Worm (Caenorhabditis elegans) whole organism, L3 larva: ENCODE data around the gene T16G12.4.

ENCODE experiments used
- R02D3.7 ChIP-seq: fragments of 150-350 bp; optimal IDR thresholded peaks from 2 replicates; lab custom pipeline; 2014; ENCODE audit warnings: missing biosample characterization, missing genetic modification characterization
- ZK546.5 ChIP-seq: sonication (generic microtip); optimal IDR thresholded peaks from 2 replicates; lab custom pipeline; 2017; ENCODE audit warnings: missing biosample characterization, missing genetic modification characterization
- ama-1 ChIP-seq: fragments of 150-350 bp; optimal IDR thresholded peaks from 2 replicates; lab custom pipeline; 2018
- ceh-16 ChIP-seq: sonication (generic microtip); optimal IDR thresholded peaks from 2 replicates; lab custom pipeline; 2017; ENCODE audit warnings: missing biosample characterization, missing genetic modification characterization
- ceh-28 ChIP-seq: fragments of 150-350 bp; optimal IDR thresholded peaks from 2 replicates; lab custom pipeline; 2014; ENCODE audit warnings: missing biosample characterization, missing genetic modification reagents, missing genetic modification characterization
- ceh-82 ChIP-seq: fragments of 150-350 bp; optimal IDR thresholded peaks from 2 replicates; lab custom pipeline; 2014; ENCODE audit warnings: missing biosample characterization, missing genetic modification characterization
- ceh-9 ChIP-seq: sonication (generic microtip); optimal IDR thresholded peaks from 2 replicates; lab custom pipeline; 2018; ENCODE audit warnings: missing biosample characterization, missing genetic modification characterization
- daf-12 ChIP-seq: fragments of 150-350 bp; optimal IDR thresholded peaks from 2 replicates; lab custom pipeline; 2014; ENCODE audit warnings: missing biosample characterization, missing genetic modification reagents, missing genetic modification characterization
- egl-27 ChIP-seq: sonication (generic microtip); optimal IDR thresholded peaks from 4 replicates; lab custom pipeline; 2017; ENCODE audit warnings: missing biosample characterization, missing genetic modification reagents, missing genetic modification characterization
- egl-5 ChIP-seq: fragments of 150-350 bp; optimal IDR thresholded peaks from 2 replicates; lab custom pipeline; 2017; ENCODE audit warnings: missing biosample characterization, missing genetic modification reagents, missing genetic modification characterization, inconsistent platforms
- elt-1 ChIP-seq: fragments of 150-350 bp; optimal IDR thresholded peaks from 2 replicates; lab custom pipeline; 2014; ENCODE audit warnings: missing biosample characterization, missing genetic modification characterization
- elt-2 ChIP-seq: sonication (generic microtip); optimal IDR thresholded peaks from 2 replicates; lab custom pipeline; 2016; ENCODE audit warnings: missing genetic modification reagents, mild to moderate bottlenecking, missing genetic modification characterization, missing compliant biosample characterization
- fkh-10 ChIP-seq: sonication (generic microtip); optimal IDR thresholded peaks from 2 replicates; lab custom pipeline; 2017; ENCODE audit warnings: missing biosample characterization, missing genetic modification reagents, missing genetic modification characterization
- fos-1 ChIP-seq: fragments of 150-350 bp; optimal IDR thresholded peaks from 2 replicates; lab custom pipeline; 2014; ENCODE audit warnings: missing biosample characterization, missing genetic modification characterization
- hmg-11 ChIP-seq: sonication (generic microtip); optimal IDR thresholded peaks from 2 replicates; lab custom pipeline; 2016; ENCODE audit warnings: missing genetic modification characterization, missing compliant biosample characterization
- lin-15B ChIP-seq: fragments of 150-350 bp; optimal IDR thresholded peaks from 2 replicates; lab custom pipeline; 2014; ENCODE audit warnings: missing biosample characterization, missing genetic modification characterization
- lin-39 ChIP-seq: fragments of 150-350 bp; optimal IDR thresholded peaks from 2 replicates; lab custom pipeline; 2018; ENCODE audit warnings: missing biosample characterization, missing genetic modification reagents, missing genetic modification characterization
- lsy-12 ChIP-seq: sonication (generic microtip); optimal IDR thresholded peaks from 2 replicates; lab custom pipeline; 2016; ENCODE audit warnings: mild to moderate bottlenecking, missing genetic modification characterization, missing compliant biosample characterization
- mdl-1 ChIP-seq: fragments of 150-350 bp; optimal IDR thresholded peaks from 2 replicates; lab custom pipeline; 2014; ENCODE audit warnings: missing biosample characterization, missing genetic modification characterization
- nfya-1 ChIP-seq: sonication (generic microtip); optimal IDR thresholded peaks from 2 replicates; lab custom pipeline; 2017; ENCODE audit warnings: missing genetic modification characterization, mild to moderate bottlenecking, missing compliant biosample characterization, antibody characterized with exemption, moderate library complexity; ENCODE audit not compliant: insufficient read depth
- nhr-23 ChIP-seq: fragments of 150-350 bp; optimal IDR thresholded peaks from 2 replicates; lab custom pipeline; 2014; ENCODE audit warnings: missing biosample characterization, missing genetic modification reagents, missing genetic modification characterization
- nhr-25 ChIP-seq: sonication (generic microtip); optimal IDR thresholded peaks from 2 replicates; lab custom pipeline; 2017; ENCODE audit warnings: missing biosample characterization, missing genetic modification characterization
- nhr-28 ChIP-seq: fragments of 150-350 bp; optimal IDR thresholded peaks from 2 replicates; lab custom pipeline; 2014; ENCODE audit warnings: missing biosample characterization, missing genetic modification characterization
- nhr-43 ChIP-seq: sonication (generic microtip); optimal IDR thresholded peaks from 2 replicates; lab custom pipeline; 2016; ENCODE audit warnings: mild to moderate bottlenecking, missing genetic modification characterization, missing compliant biosample characterization; ENCODE audit not compliant: poor library complexity, severe bottlenecking
- nhr-76 ChIP-seq: fragments of 150-350 bp; sonication (generic microtip); optimal IDR thresholded peaks from 5 replicates; lab custom pipeline; 2014; ENCODE audit warnings: missing biosample characterization, missing genetic modification characterization
- nhr-77 ChIP-seq: fragments of 150-350 bp; optimal IDR thresholded peaks from 2 replicates; lab custom pipeline; 2014; ENCODE audit warnings: missing biosample characterization, missing genetic modification characterization
- pha-4 ChIP-seq: fragments of 150-350 bp; optimal IDR thresholded peaks from 2 replicates; lab custom pipeline; 2014; ENCODE audit warnings: missing biosample characterization, missing genetic modification reagents, missing genetic modification characterization
- pqm-1 ChIP-seq: fragments of 150-350 bp; optimal IDR thresholded peaks from 2 replicates; lab custom pipeline; 2017; ENCODE audit warnings: missing biosample characterization, missing genetic modification characterization, inconsistent platforms
- sea-2 ChIP-seq: fragments of 150-350 bp; sonication (generic microtip); optimal IDR thresholded peaks from 4 replicates; lab custom pipeline; 2014; ENCODE audit warnings: missing biosample characterization, missing genetic modification reagents, missing genetic modification characterization
- skn-1 ChIP-seq: fragments of 150-350 bp; optimal IDR thresholded peaks from 2 replicates; lab custom pipeline; 2014; ENCODE audit warnings: missing biosample characterization, missing genetic modification characterization
- tbx-2 ChIP-seq: sonication (generic microtip); optimal IDR thresholded peaks from 2 replicates; lab custom pipeline; 2016; ENCODE audit warnings: mild to moderate bottlenecking, missing genetic modification characterization, missing compliant biosample characterization
- unc-39 ChIP-seq: sonication (generic microtip); optimal IDR thresholded peaks from 4 replicates; lab custom pipeline; 2017; ENCODE audit warnings: missing biosample characterization, missing genetic modification characterization
- zag-1 ChIP-seq: fragments of 150-350 bp; optimal IDR thresholded peaks from 2 replicates; lab custom pipeline; 2014; ENCODE audit warnings: missing biosample characterization, missing genetic modification characterization
- ztf-11 ChIP-seq: fragments of 150-350 bp; optimal IDR thresholded peaks from 2 replicates; lab custom pipeline; 2014; ENCODE audit warnings: missing biosample characterization, missing genetic modification characterization
- ztf-4 ChIP-seq: fragments of 150-350 bp; optimal IDR thresholded peaks from 2 replicates; lab custom pipeline; 2014; ENCODE audit warnings: missing biosample characterization, missing genetic modification characterization

T16G12.4 gene

ce11 chrIII:10085574-10085973 lies 28.0 kb downstream of the T16G12.4 start:
- no peak for TF ChIP-seq ceh-82 (tag; lab: Kevin White, UChicago)
- TF ChIP-seq hmg-11, result no peak
- no peak for TF ChIP-seq ztf-4
- no peak for TF ChIP-seq ceh-9 (tag; lab: Kevin White, UChicago)
- no peak for TF ChIP-seq ceh-28 (tag; lab: Kevin White, UChicago)
- TF ChIP-seq nhr-43 (tag; lab: Kevin White, UChicago), result no peak
- no peak for TF ChIP-seq lin-39 (tag; lab: Kevin White, UChicago)
- no peak for TF ChIP-seq ZK546.5
- no peak for TF ChIP-seq egl-27 (tag; lab: Kevin White, UChicago)
- no peak for TF ChIP-seq nfya-1
- TF ChIP-seq egl-5, result no peak
- TF ChIP-seq R02D3.7 (tag; lab: Kevin White, UChicago), result no peak
- TF ChIP-seq sea-2 (GFP tag; lab: Kevin White, UChicago), result no peak
- no peak for TF ChIP-seq elt-2 (tag; lab: Kevin White, UChicago)
- no peak for TF ChIP-seq nhr-76 (tag; lab: Kevin White, UChicago)
- no peak for TF ChIP-seq ceh-16 (tag; lab: Kevin White, UChicago)
- TF ChIP-seq fkh-10, result no peak
- TF ChIP-seq lsy-12 (tag; lab: Kevin White, UChicago), result no peak

- no peak for TF ChIP-seq egl-27 (tag; lab: Kevin White, UChicago)
- no peak for TF ChIP-seq ama-1 (lab: Kevin White, UChicago)
- TF ChIP-seq, all 47 proteins: peak for 0
These were observed 28.4 kb downstream of the T16G12.4 start, which contains the start of gene T16H12.2 for ce11 chrIII:10085983-10086382. T16H12.2 (plus strand) TSS chrIII:10086283.

ce11 chrIII:10088508-10088981 lies 30.9 kb downstream of the T16G12.4 start, which contains the start of gene hal-2:
hal-2 (minus strand) TSS chrIII:10088931.
- TF ChIP-seq elt-1, result no peak
- TF ChIP-seq nhr-43 (tag; lab: Kevin White, UChicago), result no peak
- TF ChIP-seq unc-39, result no peak
- no peak for TF ChIP-seq daf-12 (tag; lab: Kevin White, UChicago)
- TF ChIP-seq egl-27 (tag; lab: Kevin White, UChicago), result no peak
- no peak for TF ChIP-seq ztf-4

ce11 chrIII:10090685-10091084 lies 33.1 kb downstream of the T16G12.4 start, which contains the start of gene gtf-2H2C:
gtf-2H2C (minus strand) TSS chrIII:10090785.
- TF ChIP-seq ztf-11 (no peak), egl-27 (tag; lab: Kevin White, UChicago) (no peak), nhr-77 (tag; lab: Kevin White, UChicago) (no peak)

DNA sequence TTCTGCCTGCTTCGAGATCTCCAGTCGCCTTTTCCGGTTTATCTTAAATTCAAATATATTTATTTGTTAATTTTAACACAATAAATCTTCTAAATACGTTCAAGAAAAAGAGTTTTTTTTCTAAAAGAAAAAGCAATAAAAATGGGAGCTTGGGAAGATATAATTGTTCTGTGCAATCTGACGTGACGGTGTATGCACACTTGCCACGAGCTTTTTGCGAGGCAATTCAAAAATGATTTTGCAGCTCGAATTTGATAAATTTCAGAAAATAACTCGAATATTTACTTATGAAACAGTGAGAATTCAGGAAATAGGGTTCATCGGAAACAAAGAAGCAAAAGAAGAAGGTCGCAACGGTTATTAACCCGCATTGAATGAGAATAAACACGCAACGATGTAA lies 35.5 kb downstream of the T16G12.4 start:
- TF ChIP-seq mdl-1 (no peak), lin-39 (tag; lab: Kevin White, UChicago) (no peak), lsy-12 (tag; lab: Kevin White, UChicago) (peak; percentile 30), nfya-1 (peak; percentile 22), lin-15B (tag; lab: Kevin White, UChicago) (peak; percentile 12), ceh-28 (tag; lab: Kevin White, UChicago) (no peak), pha-4 (tag; lab: Kevin White, UChicago) (peak; percentile 43)
- TF ChIP-seq, all 47 proteins: peak for 4

DNA sequence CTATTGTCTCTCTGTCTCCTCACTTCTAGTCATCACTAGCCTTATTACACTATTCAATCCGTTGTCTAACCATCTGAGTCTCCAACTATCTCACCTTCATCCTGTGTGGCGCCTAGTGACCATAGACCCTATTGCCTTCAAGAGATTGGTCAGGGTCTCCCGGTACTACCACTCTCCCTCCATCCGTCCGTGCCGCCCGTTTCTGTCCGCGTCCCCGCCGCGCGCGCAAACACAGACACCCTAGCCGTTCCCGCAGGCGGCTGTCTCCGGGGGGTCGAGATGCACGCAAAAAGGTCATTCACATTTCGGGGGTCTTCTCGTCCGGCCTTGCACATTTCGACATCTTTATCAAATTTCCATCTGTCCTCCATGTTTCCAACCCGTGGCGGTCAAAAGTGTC lies 36.9 kb downstream of the T16G12.4 start:
- peak; percentile 93 for TF ChIP-seq nfya-1
- no peak for TF ChIP-seq pha-4 (tag; lab: Kevin White, UChicago)
- peak; percentile 52 for TF ChIP-seq lsy-12 (tag; lab: Kevin White, UChicago)
- peak; percentile 86 for TF ChIP-seq nhr-25 (tag; lab: Kevin White, UChicago)
- TF ChIP-seq lin-39 (tag; lab: Kevin White, UChicago), result peak; percentile 50
- no peak for TF ChIP-seq ama-1 (lab: Kevin White, UChicago)
- peak; percentile 55 for TF ChIP-seq nhr-23 (tag; lab: Kevin White, UChicago)
- no peak for TF ChIP-seq fkh-10
- no peak for TF ChIP-seq nhr-76 (tag; lab: Kevin White, UChicago)
- TF ChIP-seq pqm-1, result no peak
- no peak for TF ChIP-seq nhr-28 (tag; lab: Kevin White, UChicago)
- TF ChIP-seq zag-1 (tag; lab: Kevin White, UChicago), result no peak
- TF ChIP-seq nhr-43 (tag; lab: Kevin White, UChicago), result peak; percentile 63
- no peak for TF ChIP-seq skn-1
- peak; percentile 6 for TF ChIP-seq egl-5
- no peak for TF ChIP-seq fos-1 (tag; lab: Kevin White, UChicago)
- TF ChIP-seq lin-15B (tag; lab: Kevin White, UChicago), result peak; percentile 51
- TF ChIP-seq tbx-2 (tag; lab: Kevin White, UChicago), result peak; percentile 11
- no peak for TF ChIP-seq daf-12 (tag; lab: Kevin White, UChicago)
